Worm (Caenorhabditis elegans) whole organism, young adult: ENCODE data around the gene acr-2.

Source experiments
- ceh-27 ChIP-seq: fragments of 200-800 bp; sonication (Bioruptor generic); optimal IDR thresholded peaks from 2 replicates; lab custom pipeline; 2018; ENCODE audit warnings: mild to moderate bottlenecking, missing genetic modification characterization, moderate library complexity, missing compliant biosample characterization
- gei-17 ChIP-seq: fragments of 200-800 bp; sonication (Bioruptor generic); optimal IDR thresholded peaks from 2 replicates; lab custom pipeline; 2018; ENCODE audit warnings: mild to moderate bottlenecking, missing genetic modification characterization, missing compliant biosample characterization

DNA sequence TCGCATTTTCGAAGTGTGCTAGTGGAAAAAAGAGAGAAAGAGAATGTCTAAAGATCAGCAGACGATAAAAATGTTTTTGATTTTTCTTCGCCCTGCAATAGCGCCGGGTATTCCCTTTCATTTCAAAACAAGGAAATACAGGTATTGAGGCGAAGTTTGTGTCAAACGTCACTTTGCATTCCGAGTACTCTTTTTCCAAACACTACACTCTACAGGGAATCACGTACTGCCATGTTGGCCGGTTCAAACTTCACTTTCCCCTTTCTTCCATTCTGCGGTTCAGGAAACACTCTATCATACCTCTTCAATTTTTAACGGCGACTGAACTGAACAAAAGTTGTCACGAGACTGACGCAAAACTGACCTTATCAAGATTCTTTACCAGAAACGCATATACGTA, 36.2 kb downstream of the acr-2 start:
- TF ChIP-seq gei-17 (GFP tag; lab: Kevin White, UChicago) (no peak), ceh-27 (GFP tag; lab: Kevin White, UChicago) (no peak)
